Worm (Caenorhabditis elegans): ENCODE results near the gene hacd-1.

The hacd-1 gene

DNA sequence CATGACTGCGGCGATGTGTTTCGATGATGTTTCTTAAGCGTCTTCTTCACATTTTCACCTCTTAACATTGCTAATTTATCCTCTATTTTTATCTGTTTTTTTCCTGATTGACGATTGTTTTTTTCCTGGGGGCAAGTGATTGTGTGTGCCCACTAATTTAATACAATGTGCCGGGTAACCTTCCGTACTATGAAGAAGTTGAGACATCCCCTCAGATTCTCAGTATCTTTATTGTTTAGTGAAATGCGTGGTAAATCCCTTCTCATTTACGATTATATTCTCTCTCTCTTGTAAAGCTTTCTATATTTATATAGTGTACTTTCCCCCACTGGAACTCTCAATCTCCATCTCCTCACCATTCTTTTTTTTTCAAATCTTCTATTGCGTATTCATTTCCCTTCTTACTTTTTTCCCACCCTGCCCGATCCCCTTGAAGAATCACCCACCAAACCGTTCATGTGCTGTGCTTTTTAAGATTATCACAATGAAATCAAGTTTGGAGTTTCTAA is 16.2 kb downstream of the hacd-1 start (continued):
- no peak for TF ChIP-seq ama-1 (optimal IDR thresholded peaks at IDR 0.05)
- peak in 1 of 2 experiments; percentile 50 for TF ChIP-seq ama-1 (GFP tag; optimal IDR thresholded peaks at IDR 0.05)
- no peak for TF ChIP-seq madf-8 (GFP tag; conservative IDR thresholded peaks at IDR 0.05)
- TF ChIP-seq let-526 (GFP tag; IDR thresholded peaks at IDR 0.05): no peak
- TF ChIP-seq lin-54 (GFP tag; optimal IDR thresholded peaks at IDR 0.05): no peak
- TF ChIP-seq lin-26 (GFP tag; IDR thresholded peaks at IDR 0.05): no peak
- TF ChIP-seq F22D6.2 (tag; optimal IDR thresholded peaks at IDR 0.05): no peak
- peak; percentile 64; the same call in 1 of the 2 replicates for TF ChIP-seq hsf-1 (GFP tag; IDR thresholded peaks at IDR 0.05)
- TF ChIP-seq madf-6 (GFP tag; IDR thresholded peaks at IDR 0.05): peak; percentile 33; the same call in 1 of the 2 replicates
- no peak for TF ChIP-seq let-607 (tag; optimal IDR thresholded peaks at IDR 0.05)
- no peak for TF ChIP-seq B0035.1 (tag; optimal IDR thresholded peaks at IDR 0.05)
- TF ChIP-seq madf-3 (GFP tag; IDR thresholded peaks at IDR 0.05): no peak
- TF ChIP-seq ztf-25 (GFP tag; IDR thresholded peaks at IDR 0.05): peak; percentile 59; the same call in 1 of the 2 replicates
- peak; percentile 23 for TF ChIP-seq tbp1 (GFP tag; optimal IDR thresholded peaks at IDR 0.05)

ce11 chrV:1476841-1477240 is 16.7 kb downstream of the hacd-1 start:
- TF ChIP-seq zfh-2 (GFP tag; conservative IDR thresholded peaks at IDR 0.05): no peak
- TF ChIP-seq C06A6.2 (GFP tag; conservative IDR thresholded peaks at IDR 0.05): no peak
- peak; percentile 60 for TF ChIP-seq F33H1.4 (GFP tag; IDR thresholded peaks at IDR 0.05)
- peak; percentile 1 for TF ChIP-seq him-1 (tag; optimal IDR thresholded peaks at IDR 0.05)
- TF ChIP-seq mcd-1 (GFP tag; IDR thresholded peaks at IDR 0.05): 0 out of 2 replicates have a peak, but pooled peaks have one; percentile 3
- 0 out of 2 replicates have a peak, but pooled peaks have one; percentile 5 for TF ChIP-seq rcor-1 (GFP tag; IDR thresholded peaks at IDR 0.05)
- peak; percentile 26 for TF ChIP-seq madf-6 (GFP tag; IDR thresholded peaks at IDR 0.05)
- peak; percentile 33 for TF ChIP-seq xnd-1 (tag; optimal IDR thresholded peaks at IDR 0.05)
- TF ChIP-seq lin-40 (tag; optimal IDR thresholded peaks at IDR 0.05): no peak
- TF ChIP-seq ceh-91 (GFP tag; IDR thresholded peaks at IDR 0.05): peak; percentile 42
- TF ChIP-seq lsl-1 (GFP tag; optimal IDR thresholded peaks at IDR 0.05): peak; percentile 77
- TF ChIP-seq repo-1 (tag; optimal IDR thresholded peaks at IDR 0.05): no peak
- TF ChIP-seq hlh-26 (GFP tag; conservative IDR thresholded peaks at IDR 0.05): no peak
- TF ChIP-seq egrh-3 (GFP tag; IDR thresholded peaks at IDR 0.05): no peak
- no peak for TF ChIP-seq attf-6 (GFP tag; IDR thresholded peaks at IDR 0.05)
- no peak for TF ChIP-seq lag-1 (GFP tag; IDR thresholded peaks at IDR 0.05)
- TF ChIP-seq K11D2.4 (GFP tag; IDR thresholded peaks at IDR 0.05): no peak
- no peak for TF ChIP-seq B0336.3 (GFP tag; IDR thresholded peaks at IDR 0.05)

- TF ChIP-seq mxl-1 (tag; optimal IDR thresholded peaks at IDR 0.05) (no peak), Y95B8A.8 (GFP tag; IDR thresholded peaks at IDR 0.05) (no peak), aptf-2 (GFP tag; conservative IDR thresholded peaks at IDR 0.05) (no peak), ceh-91 (GFP tag; IDR thresholded peaks at IDR 0.05) (no peak), K12H6.12 (tag; optimal IDR thresholded peaks at IDR 0.05) (peak; percentile 37), unc-130 (GFP tag; optimal IDR thresholded peaks at IDR 0.05) (no peak)
These were observed 20.7 kb downstream of the hacd-1 start for ce11 chrV:1480841-1481240.

ce11 chrV:1481742-1482141 is 21.6 kb downstream of the hacd-1 start, which contains the start of gene C38C3.4:
C38C3.4 (plus strand) TSS chrV:1482042.
- TF ChIP-seq rpc-1 (optimal IDR thresholded peaks at IDR 0.05): no peak
- no peak for TF ChIP-seq rpc-1 (tag; optimal IDR thresholded peaks at IDR 0.05)
- TF ChIP-seq nfya-1 (tag; optimal IDR thresholded peaks at IDR 0.05; ENCODE audit: borderline replicate concordance, insufficient read depth): no peak
- no peak for TF ChIP-seq madf-10 (tag; optimal IDR thresholded peaks at IDR 0.05)
- no peak for TF ChIP-seq F10E7.11 (tag; optimal IDR thresholded peaks at IDR 0.05)
- no peak for TF ChIP-seq F57C9.4 (tag; optimal IDR thresholded peaks at IDR 0.05)
- no peak for TF ChIP-seq madf-3 (GFP tag; IDR thresholded peaks at IDR 0.05)
- no peak for TF ChIP-seq zfh-2 (GFP tag; conservative IDR thresholded peaks at IDR 0.05)
- no peak for TF ChIP-seq sptf-2 (GFP tag; optimal IDR thresholded peaks at IDR 0.05)
- TF ChIP-seq die-1 (tag; optimal IDR thresholded peaks at IDR 0.05): no peak
- TF ChIP-seq lin-54 (GFP tag; optimal IDR thresholded peaks at IDR 0.05): no peak
- no peak for TF ChIP-seq cebp-1 (GFP tag; IDR thresholded peaks at IDR 0.05)
- no peak for TF ChIP-seq cebp-1 (tag; optimal IDR thresholded peaks at IDR 0.05)
- no peak for TF ChIP-seq hmg-1.2 (GFP tag; IDR thresholded peaks at IDR 0.05)

Measured in whole organism, young adult.